Worm (Caenorhabditis elegans) whole organism, L1 larva: Measurements from ENCODE around the gene str-220.

ENCODE experiments used
- C16A3.4 ChIP-seq: fragments of 150-350 bp; optimal IDR thresholded peaks from 2 replicates; lab custom pipeline; 2014; ENCODE audit warnings: missing biosample characterization, missing genetic modification characterization
- C34B4.2 ChIP-seq: sonication (generic microtip); optimal IDR thresholded peaks from 2 replicates; lab custom pipeline; 2017; ENCODE audit warnings: mild to moderate bottlenecking, missing genetic modification characterization, missing compliant biosample characterization
- F16B12.6 ChIP-seq: fragments of 150-350 bp; optimal IDR thresholded peaks from 2 replicates; lab custom pipeline; 2014; ENCODE audit warnings: missing biosample characterization, missing genetic modification characterization
- blmp-1 ChIP-seq: fragments of 150-350 bp; optimal IDR thresholded peaks from 2 replicates; lab custom pipeline; 2014; ENCODE audit warnings: missing biosample characterization, missing genetic modification characterization
- ceh-63 ChIP-seq: fragments of 200-800 bp; sonication (Bioruptor generic); optimal IDR thresholded peaks from 2 replicates; lab custom pipeline; 2018; ENCODE audit warnings: mild to moderate bottlenecking, missing genetic modification characterization, missing compliant biosample characterization
- ceh-82 ChIP-seq, 3 experiments: fragments of 150-350 bp in 1 of 3; sonication (generic microtip) in 2 of 3; optimal IDR thresholded peaks; 2 replicates each; lab custom pipeline; 2014 to 2017; ENCODE audit warnings: missing biosample characterization in 3 of 3, missing genetic modification characterization in 3 of 3
- dpl-1 ChIP-seq, 3 experiments: fragments of 150-350 bp in 2 of 3; sonication (generic microtip) in 1 of 3; optimal IDR thresholded peaks; 2 replicates each; lab custom pipeline; 2014 to 2017; ENCODE audit warnings: missing biosample characterization in 3 of 3, missing genetic modification characterization in 3 of 3, missing genetic modification reagents in 3 of 3
- dsc-1 ChIP-seq: sonication (generic microtip); optimal IDR thresholded peaks from 2 replicates; lab custom pipeline; 2016; ENCODE audit warnings: mild to moderate bottlenecking, missing genetic modification characterization, missing compliant biosample characterization
- efl-1 ChIP-seq, 4 experiments: fragments of 150-350 bp; optimal IDR thresholded peaks in 3 of 4; peaks in 1 of 4; 1 replicate in 1 of 4; 2 replicates in 3 of 4; lab custom pipeline; 2014; ENCODE audit warnings: missing biosample characterization in 2 of 4, missing genetic modification characterization in 2 of 4, missing genetic modification reagents in 2 of 4
- egl-27 ChIP-seq, 2 experiments: fragments of 150-350 bp in 1 of 2; sonication (generic microtip); optimal IDR thresholded peaks; 3 replicates each; lab custom pipeline; 2017 to 2018; ENCODE audit warnings: missing biosample characterization in 2 of 2, missing genetic modification characterization in 2 of 2, missing genetic modification reagents in 2 of 2
- elt-3 ChIP-seq, 6 experiments: fragments of 150-350 bp in 1 of 6; sonication (generic microtip); optimal IDR thresholded peaks; 2 replicates each; lab custom pipeline; 2017 to 2018; ENCODE audit warnings: missing biosample characterization in 6 of 6, missing genetic modification characterization in 6 of 6, inconsistent platforms in 1 of 6
- fkh-10 ChIP-seq: sonication (generic microtip); optimal IDR thresholded peaks from 2 replicates; lab custom pipeline; 2017; ENCODE audit warnings: missing biosample characterization, missing genetic modification reagents, missing genetic modification characterization
- fkh-8 ChIP-seq: sonication (generic microtip); optimal IDR thresholded peaks from 2 replicates; lab custom pipeline; 2016; ENCODE audit warnings: mild to moderate bottlenecking, missing genetic modification characterization, missing compliant biosample characterization
- fos-1 ChIP-seq: fragments of 150-350 bp; optimal IDR thresholded peaks from 2 replicates; lab custom pipeline; 2014; ENCODE audit warnings: missing biosample characterization, missing genetic modification characterization
- hlh-17 ChIP-seq: fragments of 200-800 bp; sonication (Bioruptor generic); optimal IDR thresholded peaks from 2 replicates; lab custom pipeline; 2018; ENCODE audit warnings: missing genetic modification characterization, mild to moderate bottlenecking, missing compliant biosample characterization, moderate library complexity, borderline replicate concordance
- lin-14 ChIP-seq: fragments of 200-800 bp; sonication (Bioruptor generic); optimal IDR thresholded peaks from 2 replicates; lab custom pipeline; 2018; ENCODE audit warnings: mild to moderate bottlenecking, missing genetic modification characterization, moderate library complexity, missing compliant biosample characterization
- lin-15B ChIP-seq: fragments of 150-350 bp; sonication (generic microtip); optimal IDR thresholded peaks from 3 replicates; lab custom pipeline; 2014; ENCODE audit warnings: missing biosample characterization, missing genetic modification characterization
- lin-35 ChIP-seq, 2 experiments: fragments of 150-350 bp; optimal IDR thresholded peaks; 2 replicates each; lab custom pipeline; 2014; ENCODE audit warnings: missing biosample characterization in 2 of 2, missing genetic modification characterization in 2 of 2, missing genetic modification reagents in 2 of 2
- lin-39 ChIP-seq: fragments of 150-350 bp; optimal IDR thresholded peaks from 2 replicates; lab custom pipeline; 2014; ENCODE audit warnings: missing biosample characterization, missing genetic modification reagents, missing genetic modification characterization
- lsy-2 ChIP-seq, 2 experiments: fragments of 150-350 bp; optimal IDR thresholded peaks; 2 replicates each; lab custom pipeline; 2014; ENCODE audit warnings: missing biosample characterization in 2 of 2, missing genetic modification characterization in 2 of 2
- mab-9 ChIP-seq: fragments of 200-800 bp; sonication (Bioruptor generic); IDR thresholded peaks from 2 replicates; pipeline ENCODE4 v1.3.6; 2022; ENCODE audit warnings: missing genetic modification reagents, missing genetic modification characterization, missing compliant biosample characterization
- mep-1 ChIP-seq: fragments of 150-350 bp; optimal IDR thresholded peaks from 2 replicates; lab custom pipeline; 2014; ENCODE audit warnings: missing biosample characterization, missing genetic modification characterization
- nhr-11 ChIP-seq: fragments of 150-350 bp; optimal IDR thresholded peaks from 2 replicates; lab custom pipeline; 2014; ENCODE audit warnings: missing biosample characterization, missing genetic modification characterization
- nhr-12 ChIP-seq: sonication (generic microtip); optimal IDR thresholded peaks from 2 replicates; lab custom pipeline; 2017; ENCODE audit warnings: missing biosample characterization, missing genetic modification characterization
- nhr-20 ChIP-seq: sonication (generic microtip); optimal IDR thresholded peaks from 2 replicates; lab custom pipeline; 2016; ENCODE audit warnings: mild to moderate bottlenecking, missing genetic modification characterization, missing compliant biosample characterization
- nhr-47 ChIP-seq: sonication (generic microtip); optimal IDR thresholded peaks from 2 replicates; lab custom pipeline; 2016; ENCODE audit warnings: mild to moderate bottlenecking, missing genetic modification characterization, moderate library complexity, missing compliant biosample characterization
- nhr-71 ChIP-seq: sonication (generic microtip); optimal IDR thresholded peaks from 2 replicates; lab custom pipeline; 2016; ENCODE audit warnings: mild to moderate bottlenecking, missing genetic modification characterization, moderate library complexity, missing compliant biosample characterization
- nhr-77 ChIP-seq: fragments of 150-350 bp; optimal IDR thresholded peaks from 2 replicates; lab custom pipeline; 2014; ENCODE audit warnings: missing biosample characterization, missing genetic modification characterization
- nhr-85 ChIP-seq: sonication (generic microtip); peaks from one replicate; lab custom pipeline; 2016; ENCODE audit warnings: missing genetic modification characterization, inconsistent platforms, missing compliant biosample characterization
- nhr-90 ChIP-seq: sonication (generic microtip); optimal IDR thresholded peaks from 2 replicates; lab custom pipeline; 2016; ENCODE audit warnings: mild to moderate bottlenecking, missing genetic modification characterization, missing compliant biosample characterization; ENCODE audit not compliant: poor library complexity
- pag-3 ChIP-seq: sonication (generic microtip); optimal IDR thresholded peaks from 2 replicates; lab custom pipeline; 2017; ENCODE audit warnings: missing genetic modification characterization, mild to moderate bottlenecking, missing compliant biosample characterization, antibody characterized with exemption, borderline replicate concordance; ENCODE audit not compliant: insufficient read depth
- pqm-1 ChIP-seq: sonication (generic microtip); optimal IDR thresholded peaks from 3 replicates; lab custom pipeline; 2017; ENCODE audit warnings: missing biosample characterization, missing genetic modification characterization
- rnt-1 ChIP-seq: sonication (generic microtip); optimal IDR thresholded peaks from 2 replicates; lab custom pipeline; 2016; ENCODE audit warnings: mild to moderate bottlenecking, missing genetic modification characterization, moderate library complexity, missing compliant biosample characterization
- skn-1 ChIP-seq: fragments of 150-350 bp; optimal IDR thresholded peaks from 2 replicates; lab custom pipeline; 2014; ENCODE audit warnings: missing biosample characterization, missing genetic modification characterization
- snu-23 ChIP-seq: sonication (generic microtip); optimal IDR thresholded peaks from 2 replicates; lab custom pipeline; 2016; ENCODE audit warnings: missing genetic modification characterization, missing compliant biosample characterization
- sptf-1 ChIP-seq: fragments of 150-350 bp; optimal IDR thresholded peaks from 2 replicates; lab custom pipeline; 2014; ENCODE audit warnings: missing biosample characterization, missing genetic modification characterization
- swsn-7 ChIP-seq: sonication (generic microtip); optimal IDR thresholded peaks from 2 replicates; lab custom pipeline; 2016; ENCODE audit warnings: missing genetic modification characterization, missing compliant biosample characterization
- tbx-2 ChIP-seq: sonication (generic microtip); optimal IDR thresholded peaks from 2 replicates; lab custom pipeline; 2016; ENCODE audit warnings: missing genetic modification characterization, missing compliant biosample characterization
- tlp-1 ChIP-seq: fragments of 150-350 bp; optimal IDR thresholded peaks from 2 replicates; lab custom pipeline; 2014; ENCODE audit warnings: missing biosample characterization, missing genetic modification characterization
- unc-86 ChIP-seq: sonication (generic microtip); optimal IDR thresholded peaks from 2 replicates; lab custom pipeline; 2016; ENCODE audit warnings: missing genetic modification characterization, missing compliant biosample characterization
- vab-15 ChIP-seq: sonication (generic microtip); optimal IDR thresholded peaks from 2 replicates; lab custom pipeline; 2017; ENCODE audit warnings: missing genotype, mild to moderate bottlenecking, missing genetic modification characterization, missing compliant biosample characterization
- zag-1 ChIP-seq: fragments of 150-350 bp; optimal IDR thresholded peaks from 2 replicates; lab custom pipeline; 2014; ENCODE audit warnings: missing biosample characterization, missing genetic modification characterization
- zip-4 ChIP-seq: fragments of 200-800 bp; sonication (Bioruptor generic); optimal IDR thresholded peaks from 2 replicates; lab custom pipeline; 2018; ENCODE audit warnings: mild to moderate bottlenecking, missing genetic modification characterization, moderate library complexity, missing compliant biosample characterization

Gene str-220

DNA sequence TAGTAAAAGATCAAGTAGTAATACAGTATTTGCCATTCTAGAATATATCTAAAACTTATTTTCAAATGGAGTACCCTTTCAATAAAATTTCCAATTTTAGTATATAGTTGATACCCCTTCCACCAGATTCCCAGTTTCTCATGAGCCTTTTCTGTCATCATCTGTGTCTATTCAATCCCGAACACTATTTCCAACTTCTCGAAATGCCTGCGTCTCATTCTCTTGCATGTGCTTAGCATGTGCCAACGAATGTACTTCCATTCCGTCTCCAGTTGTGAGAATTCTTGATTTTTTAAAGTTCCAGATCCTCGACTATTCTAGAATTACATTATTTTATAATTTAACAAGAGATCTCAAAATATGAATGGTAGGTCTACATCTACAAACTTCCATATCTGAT lies 4.6 kb downstream of the str-220 start, which contains the start of gene C42D4.18 (continued):
- TF ChIP-seq hlh-17 (GFP tag; lab: Kevin White, UChicago) = no peak
- TF ChIP-seq dpl-1 (GFP tag; optimal IDR thresholded peaks at IDR 0.05; lab: Kevin White, UChicago) = peak; percentile 8 to 27 (median 13)
- TF ChIP-seq ceh-82 (tag; optimal IDR thresholded peaks at IDR 0.05; lab: Kevin White, UChicago) = peak in 1 of 3 experiments; percentile 31
- no peak for TF ChIP-seq fos-1 (tag; lab: Kevin White, UChicago)
- peak; percentile 57 for TF ChIP-seq nhr-71 (tag; lab: Kevin White, UChicago)
- TF ChIP-seq pqm-1 (tag; lab: Kevin White, UChicago) = no peak
- TF ChIP-seq mep-1 = peak; percentile 53
- no peak for TF ChIP-seq nhr-90 (tag; lab: Kevin White, UChicago)
- TF ChIP-seq efl-1 (optimal IDR thresholded peaks at IDR 0.05; lab: Kevin White, UChicago) = peak; percentile 65 to 73
- peak in 1 of 2 experiments; percentile 82 for TF ChIP-seq efl-1 (GFP tag; optimal IDR thresholded peaks at IDR 0.05 in 1 of 2; lab: Kevin White, UChicago)
- TF ChIP-seq nhr-12 (tag; lab: Kevin White, UChicago) = no peak
- peak; percentile 16 for TF ChIP-seq F16B12.6 (tag; lab: Kevin White, UChicago)
- peak; percentile 37 for TF ChIP-seq fkh-8 (tag; lab: Kevin White, UChicago)

DNA sequence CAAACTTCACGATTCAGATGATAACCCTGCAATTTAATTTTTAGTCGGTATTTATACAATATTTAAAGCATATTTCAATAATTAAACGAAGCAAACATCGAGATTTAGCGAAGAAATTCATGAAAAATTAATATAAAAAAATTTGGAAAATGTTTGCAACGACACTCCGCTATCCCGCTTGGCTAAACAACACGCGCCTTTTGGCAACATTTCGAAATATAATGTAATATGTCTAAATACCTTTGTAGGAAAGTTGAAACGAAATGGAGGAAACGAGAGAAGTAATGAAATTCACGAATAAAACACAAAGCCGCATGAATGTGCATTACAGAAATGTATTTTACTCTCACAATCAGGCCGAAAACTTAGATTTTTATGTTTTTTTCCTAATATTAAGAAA lies 5.4 kb downstream of the str-220 start, which contains the start of gene rpc-1:
TSS of gene rpc-1 (minus strand) at position 26 of the 400 bp plus-strand sequence.
- TF ChIP-seq skn-1 (peak; percentile 58), dpl-1 (GFP tag; optimal IDR thresholded peaks at IDR 0.05; lab: Kevin White, UChicago) (peak; percentile 55 to 80 (median 76)), lin-15B (tag; lab: Kevin White, UChicago) (peak; percentile 42), lsy-2 (tag; optimal IDR thresholded peaks at IDR 0.05; lab: Kevin White, UChicago) (peak; percentile 22 to 75), efl-1 (optimal IDR thresholded peaks at IDR 0.05; lab: Kevin White, UChicago) (peak; percentile 50 to 79), efl-1 (GFP tag; optimal IDR thresholded peaks at IDR 0.05 in 1 of 2; lab: Kevin White, UChicago) (peak; percentile 74 to 98), rnt-1 (peak; percentile 9), nhr-20 (tag; lab: Kevin White, UChicago) (peak; percentile 39), ceh-82 (tag; optimal IDR thresholded peaks at IDR 0.05; lab: Kevin White, UChicago) (peak; percentile 8 to 43 (median 39)), snu-23 (GFP tag; lab: Kevin White, UChicago) (peak; percentile 30), tbx-2 (peak; percentile 22), C34B4.2 (tag; lab: Kevin White, UChicago) (no peak), elt-3 (tag; optimal IDR thresholded peaks at IDR 0.05; lab: Kevin White, UChicago) (peak in 1 of 6 experiments; percentile 3), mep-1 (peak; percentile 59), F16B12.6 (tag; lab: Kevin White, UChicago) (peak; percentile 47), nhr-47 (tag; lab: Kevin White, UChicago) (peak; percentile 46), vab-15 (tag; lab: Kevin White, UChicago) (no peak), C16A3.4 (tag; lab: Kevin White, UChicago) (peak; percentile 12), lin-35 (GFP tag; optimal IDR thresholded peaks at IDR 0.05; lab: Kevin White, UChicago) (peak; percentile 47 to 90), sptf-1 (no peak), nhr-90 (tag; lab: Kevin White, UChicago) (peak; percentile 5), nhr-71 (tag; lab: Kevin White, UChicago) (peak; percentile 42), zag-1 (tag; lab: Kevin White, UChicago) (no peak), blmp-1 (peak; percentile 40), swsn-7 (peak; percentile 4), nhr-77 (tag; lab: Kevin White, UChicago) (no peak)

DNA sequence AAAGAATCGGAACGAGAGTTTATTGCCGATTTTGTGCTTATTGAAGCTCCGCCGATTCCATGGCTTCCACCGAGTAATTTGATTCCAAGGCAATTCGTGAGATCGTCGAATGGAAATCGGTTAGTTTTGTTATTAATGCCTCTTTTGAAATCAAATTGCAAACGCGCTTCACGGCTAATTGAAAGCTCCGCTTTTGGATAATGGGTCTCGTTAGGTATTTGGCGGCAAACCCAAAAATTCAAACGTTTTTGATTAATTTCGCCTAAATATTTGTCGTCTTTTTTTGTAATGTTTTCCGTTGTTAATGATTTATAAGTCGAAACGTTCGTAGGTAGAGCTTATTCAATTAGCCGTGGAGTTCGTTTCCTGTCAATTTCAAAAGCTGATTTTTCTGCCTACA lies 11.5 kb downstream of the str-220 start:
- no peak for TF ChIP-seq egl-27 (tag; optimal IDR thresholded peaks at IDR 0.05; lab: Kevin White, UChicago)
- TF ChIP-seq efl-1 (optimal IDR thresholded peaks at IDR 0.05; lab: Kevin White, UChicago) = peak in 1 of 2 experiments; percentile 92
- TF ChIP-seq efl-1 (GFP tag; optimal IDR thresholded peaks at IDR 0.05 in 1 of 2; lab: Kevin White, UChicago) = no peak
- no peak for TF ChIP-seq nhr-85 (tag; lab: Kevin White, UChicago)
- TF ChIP-seq pqm-1 (tag; lab: Kevin White, UChicago) = no peak
- no peak for TF ChIP-seq dsc-1 (tag; lab: Kevin White, UChicago)

DNA sequence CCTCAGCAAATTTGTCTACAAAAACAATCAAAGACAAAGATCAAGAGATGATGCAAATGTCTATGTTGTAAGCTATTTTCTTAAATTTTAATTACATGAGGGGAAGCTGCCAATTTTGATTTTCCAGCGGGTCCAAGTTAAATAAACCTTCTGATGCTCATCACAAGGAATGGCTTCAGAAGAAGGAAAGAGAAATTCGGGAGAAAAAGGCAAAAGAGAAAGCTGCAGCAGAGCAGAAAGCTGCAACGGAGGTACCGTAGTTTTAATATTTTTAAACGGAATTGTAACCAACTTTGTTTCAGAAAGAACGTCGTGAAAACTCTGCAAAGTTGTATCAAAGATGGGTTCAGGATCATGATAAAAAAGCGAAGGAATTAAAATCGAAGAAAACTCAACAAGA lies 13.0 kb downstream of the str-220 start:
- TF ChIP-seq lin-14 (GFP tag; lab: Kevin White, UChicago) (no peak), unc-86 (tag; lab: Kevin White, UChicago) (no peak), zip-4 (GFP tag; lab: Kevin White, UChicago) (no peak), skn-1 (no peak), pag-3 (tag; lab: Kevin White, UChicago) (no peak), nhr-77 (tag; lab: Kevin White, UChicago) (no peak), lin-15B (tag; lab: Kevin White, UChicago) (no peak), fkh-8 (tag; lab: Kevin White, UChicago) (no peak), ceh-82 (tag; optimal IDR thresholded peaks at IDR 0.05; lab: Kevin White, UChicago) (no peak), tlp-1 (tag; lab: Kevin White, UChicago) (no peak), lin-35 (GFP tag; optimal IDR thresholded peaks at IDR 0.05; lab: Kevin White, UChicago) (no peak), lin-39 (tag; lab: Kevin White, UChicago) (no peak), fkh-10 (no peak), dsc-1 (tag; lab: Kevin White, UChicago) (no peak), nhr-11 (tag; lab: Kevin White, UChicago) (no peak), mab-9 (GFP tag; lab: Robert Waterston, UW) (no peak), nhr-85 (tag; lab: Kevin White, UChicago) (no peak), elt-3 (tag; optimal IDR thresholded peaks at IDR 0.05; lab: Kevin White, UChicago) (no peak), ceh-63 (GFP tag; lab: Kevin White, UChicago) (no peak)
